Worm (Caenorhabditis elegans) whole organism, mixed stage, embryonic: Measurements from ENCODE around the gene F54C4.4.

Experiments used
- M03D4.4 ChIP-seq: sonication (generic microtip); optimal IDR thresholded peaks from 2 replicates; lab custom pipeline; 2017; ENCODE audit warnings: mild to moderate bottlenecking, missing genetic modification characterization, missing compliant biosample characterization
- bed-3 ChIP-seq: fragments of 200-800 bp; sonication (Bioruptor generic); optimal IDR thresholded peaks from 3 replicates; lab custom pipeline; 2018; ENCODE audit warnings: mild to moderate bottlenecking, missing genetic modification characterization, moderate library complexity, missing compliant biosample characterization
- blmp-1 ChIP-seq: fragments of 150-350 bp; optimal IDR thresholded peaks from 2 replicates; lab custom pipeline; 2014; ENCODE audit warnings: missing biosample characterization, missing genetic modification characterization
- ceh-39 ChIP-seq: fragments of 150-350 bp; optimal IDR thresholded peaks from 2 replicates; lab custom pipeline; 2014; ENCODE audit warnings: missing biosample characterization, missing genetic modification characterization
- ceh-43 ChIP-seq: fragments of 200-800 bp; sonication (Bioruptor generic); optimal IDR thresholded peaks from 2 replicates; lab custom pipeline; 2018; ENCODE audit warnings: mild to moderate bottlenecking, missing genetic modification characterization, moderate library complexity, missing compliant biosample characterization
- ceh-83 ChIP-seq: fragments of 200-800 bp; sonication (Bioruptor generic); optimal IDR thresholded peaks from 2 replicates; lab custom pipeline; 2018; ENCODE audit warnings: mild to moderate bottlenecking, missing genetic modification characterization, missing compliant biosample characterization
- ces-1 ChIP-seq: fragments of 150-350 bp; optimal IDR thresholded peaks from 2 replicates; lab custom pipeline; 2014; ENCODE audit warnings: missing biosample characterization, missing genetic modification reagents, missing genetic modification characterization
- cnd-1 ChIP-seq: fragments of 200-800 bp; sonication (Bioruptor generic); optimal IDR thresholded peaks from 2 replicates; lab custom pipeline; 2018; ENCODE audit warnings: mild to moderate bottlenecking, missing genetic modification characterization, missing compliant biosample characterization
- drap-1 ChIP-seq: fragments of 200-800 bp; sonication (Bioruptor generic); optimal IDR thresholded peaks from 3 replicates; lab custom pipeline; 2018; ENCODE audit warnings: mild to moderate bottlenecking, missing genetic modification characterization, missing compliant biosample characterization
- elt-1 ChIP-seq: sonication (generic microtip); optimal IDR thresholded peaks from 2 replicates; lab custom pipeline; 2017; ENCODE audit warnings: missing genetic modification characterization, mild to moderate bottlenecking, missing compliant biosample characterization, antibody characterized with exemption, moderate library complexity, borderline replicate concordance; ENCODE audit not compliant: insufficient read depth
- elt-3 ChIP-seq: fragments of 150-350 bp; optimal IDR thresholded peaks from 2 replicates; lab custom pipeline; 2014; ENCODE audit warnings: missing biosample characterization, missing genetic modification characterization
- flh-1 ChIP-seq: fragments of 200-800 bp; sonication (Bioruptor generic); optimal IDR thresholded peaks from 2 replicates; lab custom pipeline; 2018; ENCODE audit warnings: mild to moderate bottlenecking, missing genetic modification characterization, moderate library complexity, missing compliant biosample characterization
- ham-2 ChIP-seq: fragments of 200-800 bp; sonication (Bioruptor generic); optimal IDR thresholded peaks from 2 replicates; lab custom pipeline; 2018; ENCODE audit warnings: mild to moderate bottlenecking, missing genetic modification characterization, missing compliant biosample characterization
- hlh-1 ChIP-seq: fragments of 150-350 bp; optimal IDR thresholded peaks from 2 replicates; lab custom pipeline; 2014; ENCODE audit warnings: missing biosample characterization, missing genetic modification reagents, missing genetic modification characterization
- lin-13 ChIP-seq: fragments of 150-350 bp; optimal IDR thresholded peaks from 2 replicates; lab custom pipeline; 2014; ENCODE audit warnings: missing biosample characterization, missing genetic modification characterization
- lin-32 ChIP-seq: fragments of 200-800 bp; sonication (Bioruptor generic); optimal IDR thresholded peaks from 2 replicates; lab custom pipeline; 2018; ENCODE audit warnings: mild to moderate bottlenecking, missing genetic modification characterization, missing compliant biosample characterization
- lsy-2 ChIP-seq: fragments of 150-350 bp; optimal IDR thresholded peaks from 2 replicates; lab custom pipeline; 2014; ENCODE audit warnings: missing biosample characterization, missing genetic modification characterization
- mab-5 ChIP-seq: fragments of 150-350 bp; optimal IDR thresholded peaks from 2 replicates; lab custom pipeline; 2014; ENCODE audit warnings: missing biosample characterization, missing genetic modification characterization
- mep-1 ChIP-seq: fragments of 150-350 bp; optimal IDR thresholded peaks from 2 replicates; lab custom pipeline; 2017; ENCODE audit warnings: missing biosample characterization, missing genetic modification reagents, missing genetic modification characterization, inconsistent platforms
- mls-2 ChIP-seq: sonication (generic microtip); optimal IDR thresholded peaks from 2 replicates; lab custom pipeline; 2016; ENCODE audit warnings: mild to moderate bottlenecking, missing genetic modification characterization, moderate library complexity, missing compliant biosample characterization
- nhr-12 ChIP-seq: fragments of 150-350 bp; optimal IDR thresholded peaks from 2 replicates; lab custom pipeline; 2014; ENCODE audit warnings: missing biosample characterization, missing genetic modification characterization
- nhr-2 ChIP-seq: fragments of 150-350 bp; optimal IDR thresholded peaks from 2 replicates; lab custom pipeline; 2014; ENCODE audit warnings: missing biosample characterization, missing genetic modification characterization
- nhr-237 ChIP-seq: fragments of 150-350 bp; optimal IDR thresholded peaks from 2 replicates; lab custom pipeline; 2014; ENCODE audit warnings: missing biosample characterization, missing genetic modification characterization
- nhr-28 ChIP-seq: fragments of 150-350 bp; optimal IDR thresholded peaks from 2 replicates; lab custom pipeline; 2014; ENCODE audit warnings: missing biosample characterization, missing genetic modification characterization
- nhr-76 ChIP-seq: sonication (generic microtip); optimal IDR thresholded peaks from 2 replicates; lab custom pipeline; 2017; ENCODE audit warnings: missing biosample characterization, missing genetic modification characterization
- pha-4 ChIP-seq: fragments of 150-350 bp; optimal IDR thresholded peaks from 2 replicates; lab custom pipeline; 2018; ENCODE audit warnings: missing biosample characterization, missing genetic modification reagents, missing genetic modification characterization
- sem-2 ChIP-seq: fragments of 200-800 bp; sonication (Bioruptor generic); optimal IDR thresholded peaks from 2 replicates; lab custom pipeline; 2018; ENCODE audit warnings: mild to moderate bottlenecking, missing genetic modification characterization, missing compliant biosample characterization
- snpc-4 ChIP-seq: fragments of 150-350 bp; optimal IDR thresholded peaks from 2 replicates; lab custom pipeline; 2014; ENCODE audit warnings: missing biosample characterization, missing genetic modification characterization
- sptf-1 ChIP-seq: sonication (generic microtip); optimal IDR thresholded peaks from 2 replicates; lab custom pipeline; 2017; ENCODE audit warnings: mild to moderate bottlenecking, missing genetic modification characterization, moderate library complexity, missing compliant biosample characterization
- tbx-8 ChIP-seq: fragments of 200-800 bp; sonication (Bioruptor generic); optimal IDR thresholded peaks from 2 replicates; lab custom pipeline; 2018; ENCODE audit warnings: mild to moderate bottlenecking, missing genetic modification characterization, moderate library complexity, missing compliant biosample characterization
- unc-120 ChIP-seq: sonication (generic microtip); optimal IDR thresholded peaks from 2 replicates; lab custom pipeline; 2017; ENCODE audit warnings: missing genetic modification characterization, missing compliant biosample characterization; ENCODE audit not compliant: poor library complexity, severe bottlenecking
- unc-39 ChIP-seq: fragments of 150-350 bp; optimal IDR thresholded peaks from 2 replicates; lab custom pipeline; 2014; ENCODE audit warnings: missing biosample characterization, missing genetic modification characterization
- unc-62 ChIP-seq: fragments of 150-350 bp; optimal IDR thresholded peaks from 2 replicates; lab custom pipeline; 2014; ENCODE audit warnings: missing biosample characterization, missing genetic modification reagents, missing genetic modification characterization
- zip-8 ChIP-seq: fragments of 150-350 bp; optimal IDR thresholded peaks from 2 replicates; lab custom pipeline; 2014; ENCODE audit warnings: missing biosample characterization, missing genetic modification characterization
- ztf-11 ChIP-seq: fragments of 150-350 bp; optimal IDR thresholded peaks from 2 replicates; lab custom pipeline; 2014; ENCODE audit warnings: missing biosample characterization, missing genetic modification characterization

Gene F54C4.4

DNA sequence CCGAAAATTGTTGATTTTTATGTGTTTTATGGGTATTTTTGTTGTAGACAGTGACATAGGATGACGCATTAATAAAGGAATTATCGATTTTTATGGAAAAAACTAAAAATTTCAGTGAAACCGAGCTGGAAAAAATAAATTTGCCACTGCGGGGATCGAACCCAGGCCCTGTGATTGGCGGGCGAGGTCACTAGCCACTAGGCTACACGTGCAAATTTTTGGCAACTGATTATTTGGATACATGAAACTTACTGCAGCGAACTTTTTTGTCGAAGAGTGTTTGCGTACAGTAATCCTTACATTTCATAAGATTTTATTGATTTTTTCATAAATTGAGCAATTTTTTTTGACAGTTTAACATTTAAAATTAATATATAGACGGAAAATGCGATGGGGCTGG is 2.0 kb upstream of the F54C4.4 start:
- TF ChIP-seq flh-1 (GFP tag; lab: Kevin White, UChicago) (peak; percentile 9), drap-1 (GFP tag; lab: Kevin White, UChicago) (no peak), cnd-1 (tag; lab: Kevin White, UChicago) (peak; percentile 60), nhr-237 (tag; lab: Kevin White, UChicago) (no peak), ham-2 (GFP tag; lab: Kevin White, UChicago) (no peak), M03D4.4 (tag; lab: Kevin White, UChicago) (peak; percentile 51), tbx-8 (GFP tag; lab: Kevin White, UChicago) (peak; percentile 48), mep-1 (tag; lab: Kevin White, UChicago) (peak; percentile 4), ceh-83 (GFP tag; lab: Kevin White, UChicago) (peak; percentile 54), lin-32 (GFP tag; lab: Kevin White, UChicago) (no peak), unc-62 (GFP tag; lab: Kevin White, UChicago) (no peak), lin-13 (tag; lab: Kevin White, UChicago) (no peak), elt-3 (no peak), elt-1 (tag; lab: Kevin White, UChicago) (no peak), sptf-1 (tag; lab: Kevin White, UChicago) (peak; percentile 26), lsy-2 (tag; lab: Kevin White, UChicago) (no peak), mab-5 (tag; lab: Kevin White, UChicago) (no peak), nhr-2 (no peak), nhr-28 (no peak), hlh-1 (tag; lab: Kevin White, UChicago) (no peak), nhr-12 (tag; lab: Kevin White, UChicago) (no peak), ztf-11 (no peak), nhr-76 (no peak), mls-2 (tag; lab: Kevin White, UChicago) (peak; percentile 49), zip-8 (no peak), snpc-4 (no peak), unc-120 (tag; lab: Kevin White, UChicago) (no peak)

- no peak for TF ChIP-seq flh-1 (GFP tag; lab: Kevin White, UChicago)
- TF ChIP-seq blmp-1, result no peak
- TF ChIP-seq sem-2 (GFP tag; lab: Kevin White, UChicago), result no peak
- peak; percentile 46 for TF ChIP-seq pha-4
- TF ChIP-seq lin-13 (tag; lab: Kevin White, UChicago), result peak; percentile 56
- TF ChIP-seq cnd-1 (tag; lab: Kevin White, UChicago), result no peak
- no peak for TF ChIP-seq elt-3
- no peak for TF ChIP-seq unc-120 (tag; lab: Kevin White, UChicago)
- TF ChIP-seq zip-8, result no peak
- no peak for TF ChIP-seq tbx-8 (GFP tag; lab: Kevin White, UChicago)
- no peak for TF ChIP-seq ceh-83 (GFP tag; lab: Kevin White, UChicago)
- TF ChIP-seq mab-5 (tag; lab: Kevin White, UChicago), result no peak
- peak; percentile 50 for TF ChIP-seq ceh-39
- TF ChIP-seq mls-2 (tag; lab: Kevin White, UChicago), result no peak
- no peak for TF ChIP-seq unc-62 (GFP tag; lab: Kevin White, UChicago)
- TF ChIP-seq nhr-28, result no peak
- no peak for TF ChIP-seq nhr-2
- TF ChIP-seq nhr-12 (tag; lab: Kevin White, UChicago), result no peak
- no peak for TF ChIP-seq unc-39 (tag; lab: Kevin White, UChicago)
- TF ChIP-seq elt-1 (tag; lab: Kevin White, UChicago), result no peak
- TF ChIP-seq nhr-237 (tag; lab: Kevin White, UChicago), result peak; percentile 68
- TF ChIP-seq hlh-1 (tag; lab: Kevin White, UChicago), result peak; percentile 13
- TF ChIP-seq mep-1 (tag; lab: Kevin White, UChicago), result peak; percentile 78
- no peak for TF ChIP-seq nhr-76
- TF ChIP-seq ztf-11, result no peak
- TF ChIP-seq bed-3, result no peak
- TF ChIP-seq ceh-43 (GFP tag; lab: Kevin White, UChicago), result no peak
- TF ChIP-seq lsy-2 (tag; lab: Kevin White, UChicago), result peak; percentile 71
- TF ChIP-seq M03D4.4 (tag; lab: Kevin White, UChicago), result no peak
- no peak for TF ChIP-seq ham-2 (GFP tag; lab: Kevin White, UChicago)
- TF ChIP-seq ces-1 (GFP tag; lab: Kevin White, UChicago), result peak; percentile 61
- TF ChIP-seq sptf-1 (tag; lab: Kevin White, UChicago), result no peak
These were observed 865 bp downstream of the F54C4.4 start, which contains the start of gene attf-3 for ce11 chrIII:86316-86715. Gene attf-3 (minus strand): TSS chrIII:86384.

DNA sequence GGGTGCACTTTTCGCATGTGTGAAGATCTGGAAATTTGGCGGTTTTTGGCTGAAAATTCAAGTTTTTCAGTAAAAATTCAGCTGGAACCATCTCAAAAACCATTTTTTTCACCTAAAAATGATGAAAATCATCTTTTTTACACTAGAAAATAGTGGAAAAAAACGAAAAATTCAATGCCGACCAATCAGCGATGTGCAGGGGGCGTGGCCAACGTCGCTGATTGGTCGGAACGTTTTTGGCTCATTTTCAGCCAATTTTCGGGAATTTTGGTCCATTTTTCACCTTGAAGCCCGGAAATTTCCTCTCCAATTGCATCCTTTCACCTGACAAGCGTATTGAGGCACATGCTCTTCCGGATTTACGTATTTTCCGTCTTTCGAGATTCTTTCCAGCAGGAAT is 2.8 kb downstream of the F54C4.4 start:
- no peak for TF ChIP-seq snpc-4
- no peak for TF ChIP-seq ceh-39
- no peak for TF ChIP-seq nhr-2
- no peak for TF ChIP-seq zip-8
